Worm (Caenorhabditis elegans) whole organism, L2 larva: Measurements from ENCODE around the gene C10G8.8.

ENCODE experiments used
- C34F6.9 ChIP-seq: fragments of 150-350 bp; optimal IDR thresholded peaks from 2 replicates; lab custom pipeline; 2014; ENCODE audit warnings: missing biosample characterization, missing genetic modification characterization
- F13H6.1 ChIP-seq: sonication (generic microtip); optimal IDR thresholded peaks from 2 replicates; lab custom pipeline; 2016; ENCODE audit warnings: missing genetic modification characterization, missing compliant biosample characterization
- R02D3.7 ChIP-seq: fragments of 150-350 bp; optimal IDR thresholded peaks from 2 replicates; lab custom pipeline; 2014; ENCODE audit warnings: missing biosample characterization, missing genetic modification characterization
- ZK546.5 ChIP-seq: sonication (generic microtip); optimal IDR thresholded peaks from 2 replicates; lab custom pipeline; 2017; ENCODE audit warnings: missing biosample characterization, missing genetic modification characterization
- alr-1 ChIP-seq: fragments of 150-350 bp; optimal IDR thresholded peaks from 2 replicates; lab custom pipeline; 2014; ENCODE audit warnings: missing biosample characterization, missing genetic modification characterization
- aly-2 ChIP-seq: fragments of 150-350 bp; optimal IDR thresholded peaks from 2 replicates; lab custom pipeline; 2014; ENCODE audit warnings: missing biosample characterization, missing genetic modification characterization
- ama-1 ChIP-seq: fragments of 150-350 bp; optimal IDR thresholded peaks from 2 replicates; lab custom pipeline; 2018; ENCODE audit warnings: inconsistent platforms
- ceh-82 ChIP-seq: fragments of 150-350 bp; optimal IDR thresholded peaks from 2 replicates; lab custom pipeline; 2014; ENCODE audit warnings: missing biosample characterization, missing genetic modification characterization
- crh-2 ChIP-seq: sonication (generic microtip); optimal IDR thresholded peaks from 2 replicates; lab custom pipeline; 2017; ENCODE audit warnings: missing biosample characterization, missing genetic modification characterization
- dmd-4 ChIP-seq: sonication (generic microtip); optimal IDR thresholded peaks from 2 replicates; lab custom pipeline; 2017; ENCODE audit warnings: missing biosample characterization, missing genetic modification characterization
- egl-27 ChIP-seq: sonication (generic microtip); optimal IDR thresholded peaks from 3 replicates; lab custom pipeline; 2017; ENCODE audit warnings: missing biosample characterization, missing genetic modification reagents, missing genetic modification characterization
- elt-1 ChIP-seq: fragments of 150-350 bp; optimal IDR thresholded peaks from 2 replicates; lab custom pipeline; 2014; ENCODE audit warnings: missing biosample characterization, missing genetic modification characterization
- fos-1 ChIP-seq: fragments of 150-350 bp; optimal IDR thresholded peaks from 2 replicates; lab custom pipeline; 2014; ENCODE audit warnings: missing biosample characterization, missing genetic modification characterization
- gmeb-1 ChIP-seq: fragments of 150-350 bp; optimal IDR thresholded peaks from 2 replicates; lab custom pipeline; 2014; ENCODE audit warnings: missing biosample characterization, missing genetic modification characterization
- lin-39 ChIP-seq: fragments of 150-350 bp; optimal IDR thresholded peaks from 2 replicates; lab custom pipeline; 2014; ENCODE audit warnings: missing biosample characterization, missing genetic modification reagents, missing genetic modification characterization
- lsy-2 ChIP-seq, 2 experiments: fragments of 150-350 bp in 1 of 2; sonication (generic microtip) in 1 of 2; optimal IDR thresholded peaks; 2 replicates each; lab custom pipeline; 2014 to 2017; ENCODE audit warnings: missing biosample characterization in 2 of 2, missing genetic modification characterization in 2 of 2
- mab-5 ChIP-seq: fragments of 150-350 bp; optimal IDR thresholded peaks from 2 replicates; lab custom pipeline; 2014; ENCODE audit warnings: missing biosample characterization, missing genetic modification characterization
- mdl-1 ChIP-seq, 2 experiments: fragments of 150-350 bp in 1 of 2; sonication (generic microtip) in 1 of 2; optimal IDR thresholded peaks; 2 replicates each; lab custom pipeline; 2017; ENCODE audit warnings: missing biosample characterization in 2 of 2, missing genetic modification characterization in 2 of 2
- nhr-10 ChIP-seq: sonication (generic microtip); optimal IDR thresholded peaks from 2 replicates; lab custom pipeline; 2017; ENCODE audit warnings: missing biosample characterization, missing genetic modification characterization
- nhr-129 ChIP-seq: fragments of 150-350 bp; optimal IDR thresholded peaks from 2 replicates; lab custom pipeline; 2014; ENCODE audit warnings: missing biosample characterization, missing genetic modification characterization
- nhr-21 ChIP-seq: fragments of 150-350 bp; optimal IDR thresholded peaks from 2 replicates; lab custom pipeline; 2014; ENCODE audit warnings: missing biosample characterization, missing genetic modification characterization
- nhr-23 ChIP-seq: fragments of 150-350 bp; optimal IDR thresholded peaks from 2 replicates; lab custom pipeline; 2014; ENCODE audit warnings: missing biosample characterization, missing genetic modification reagents, missing genetic modification characterization
- nhr-25 ChIP-seq: fragments of 150-350 bp; sonication (generic microtip); optimal IDR thresholded peaks from 3 replicates; lab custom pipeline; 2014; ENCODE audit warnings: missing biosample characterization, missing genetic modification characterization
- nhr-77 ChIP-seq: fragments of 150-350 bp; optimal IDR thresholded peaks from 2 replicates; lab custom pipeline; 2014; ENCODE audit warnings: missing biosample characterization, missing genetic modification characterization
- peb-1 ChIP-seq: fragments of 150-350 bp; optimal IDR thresholded peaks from 2 replicates; lab custom pipeline; 2014; ENCODE audit warnings: missing biosample characterization, missing genetic modification characterization
- sem-4 ChIP-seq: fragments of 150-350 bp; optimal IDR thresholded peaks from 2 replicates; lab custom pipeline; 2014; ENCODE audit warnings: missing biosample characterization, missing genetic modification reagents, missing genetic modification characterization
- skn-1 ChIP-seq: sonication (generic microtip); optimal IDR thresholded peaks from 2 replicates; lab custom pipeline; 2017; ENCODE audit warnings: missing biosample characterization, missing genetic modification characterization
- sma-3 ChIP-seq: sonication (generic microtip); optimal IDR thresholded peaks from 2 replicates; lab custom pipeline; 2016; ENCODE audit warnings: missing genetic modification reagents, missing genetic modification characterization, missing compliant biosample characterization
- sma-9 ChIP-seq, 2 experiments: fragments of 150-350 bp in 1 of 2; sonication (generic microtip) in 1 of 2; optimal IDR thresholded peaks; 2 replicates each; lab custom pipeline; 2014 to 2016; ENCODE audit warnings: missing genetic modification characterization in 2 of 2, mild to moderate bottlenecking in 1 of 2, missing biosample characterization in 1 of 2, missing compliant biosample characterization in 1 of 2, missing genetic modification reagents in 1 of 2, moderate library complexity in 1 of 2
- snpc-4 ChIP-seq: fragments of 150-350 bp; optimal IDR thresholded peaks from 2 replicates; lab custom pipeline; 2014; ENCODE audit warnings: missing biosample characterization, missing genetic modification characterization
- unc-39 ChIP-seq: fragments of 150-350 bp; optimal IDR thresholded peaks from 2 replicates; lab custom pipeline; 2014; ENCODE audit warnings: missing biosample characterization, missing genetic modification characterization
- unc-55 ChIP-seq: fragments of 150-350 bp; sonication (generic microtip); optimal IDR thresholded peaks from 3 replicates; lab custom pipeline; 2014; ENCODE audit warnings: missing biosample characterization, missing genetic modification reagents, missing genetic modification characterization
- unc-62 ChIP-seq: fragments of 150-350 bp; optimal IDR thresholded peaks from 2 replicates; lab custom pipeline; 2014; ENCODE audit warnings: missing biosample characterization, missing genetic modification reagents, missing genetic modification characterization
- zag-1 ChIP-seq: fragments of 150-350 bp; optimal IDR thresholded peaks from 2 replicates; lab custom pipeline; 2014; ENCODE audit warnings: missing biosample characterization, missing genetic modification characterization
- ztf-1 ChIP-seq: fragments of 200-800 bp; sonication (Bioruptor generic); conservative IDR thresholded peaks from 2 replicates; pipeline ENCODE4 v1.3.6; 2022; ENCODE audit warnings: missing genetic modification characterization, missing compliant biosample characterization
- ztf-11 ChIP-seq: sonication (generic microtip); optimal IDR thresholded peaks from 2 replicates; lab custom pipeline; 2017; ENCODE audit warnings: missing biosample characterization, missing genetic modification characterization
- ztf-4 ChIP-seq: fragments of 150-350 bp; optimal IDR thresholded peaks from 2 replicates; lab custom pipeline; 2014; ENCODE audit warnings: missing biosample characterization, missing genetic modification characterization

C10G8.8 gene

ce11 chrV:5330967-5331366, 2.8 kb upstream of the C10G8.8 start, which contains the start of gene srg-26:
srg-26 (plus strand) TSS chrV:5331267.
- TF ChIP-seq elt-1: no peak
- TF ChIP-seq ztf-4: no peak
- TF ChIP-seq nhr-129 (tag; lab: Kevin White, UChicago): no peak
- no peak for TF ChIP-seq ztf-11 (tag; lab: Kevin White, UChicago)
- no peak for TF ChIP-seq peb-1 (tag; lab: Kevin White, UChicago)
- no peak for TF ChIP-seq ceh-82 (tag; lab: Kevin White, UChicago)
- TF ChIP-seq zag-1: no peak
- no peak for TF ChIP-seq crh-2 (tag; lab: Kevin White, UChicago)
- no peak for TF ChIP-seq nhr-23 (tag; lab: Kevin White, UChicago)
- no peak for TF ChIP-seq alr-1
- TF ChIP-seq snpc-4 (tag; lab: Kevin White, UChicago): no peak
- TF ChIP-seq sma-9 (GFP tag; optimal IDR thresholded peaks at IDR 0.05; lab: Kevin White, UChicago): no peak
- no peak for TF ChIP-seq sma-9 (tag; optimal IDR thresholded peaks at IDR 0.05; lab: Kevin White, UChicago)
- TF ChIP-seq ztf-1: no peak
- TF ChIP-seq skn-1: no peak
- no peak for TF ChIP-seq unc-39 (tag; lab: Kevin White, UChicago)

- TF ChIP-seq skn-1 (no peak), F13H6.1 (tag; lab: Kevin White, UChicago) (peak; percentile 72), sma-3 (GFP tag; lab: Kevin White, UChicago) (peak; percentile 54), fos-1 (tag; lab: Kevin White, UChicago) (peak; percentile 40), C34F6.9 (tag; lab: Kevin White, UChicago) (peak; percentile 42), nhr-21 (tag; lab: Kevin White, UChicago) (peak; percentile 27), sem-4 (tag; lab: Kevin White, UChicago) (no peak), peb-1 (tag; lab: Kevin White, UChicago) (no peak), nhr-129 (tag; lab: Kevin White, UChicago) (peak; percentile 17), lsy-2 (tag; optimal IDR thresholded peaks at IDR 0.05; lab: Kevin White, UChicago) (no peak), gmeb-1 (tag; lab: Kevin White, UChicago) (peak; percentile 19), ZK546.5 (no peak), snpc-4 (tag; lab: Kevin White, UChicago) (peak; percentile 9), egl-27 (tag; lab: Kevin White, UChicago) (no peak), lin-39 (tag; lab: Kevin White, UChicago) (no peak)
Observed at ce11 chrV:5329677-5330266, 1.6 kb upstream of the C10G8.8 start.

ce11 chrV:5324566-5324965, 3.6 kb downstream of the C10G8.8 start, which contains the start of gene ceh-33:
ceh-33 (minus strand) TSS chrV:5324666.
- TF ChIP-seq mab-5 (tag; lab: Kevin White, UChicago): no peak
- TF ChIP-seq, all 48 proteins: peak for 0

ce11 chrV:5322815-5323214, 5.4 kb downstream of the C10G8.8 start:
- no peak for TF ChIP-seq alr-1
- TF ChIP-seq F13H6.1 (tag; lab: Kevin White, UChicago): peak; percentile 35
- peak in 1 of 2 experiments; percentile 18 for TF ChIP-seq lsy-2 (tag; optimal IDR thresholded peaks at IDR 0.05; lab: Kevin White, UChicago)

- TF ChIP-seq nhr-23 (tag; lab: Kevin White, UChicago) (no peak), sma-3 (GFP tag; lab: Kevin White, UChicago) (no peak), dmd-4 (tag; lab: Kevin White, UChicago) (no peak), gmeb-1 (tag; lab: Kevin White, UChicago) (no peak), ztf-4 (no peak), ama-1 (lab: Kevin White, UChicago) (no peak), lsy-2 (tag; optimal IDR thresholded peaks at IDR 0.05; lab: Kevin White, UChicago) (no peak), unc-62 (GFP tag; lab: Kevin White, UChicago) (no peak), skn-1 (no peak), fos-1 (tag; lab: Kevin White, UChicago) (no peak), nhr-25 (tag; lab: Kevin White, UChicago) (no peak)
- TF ChIP-seq, all 48 proteins: peak for 0
Observed at ce11 chrV:5319477-5319876, 8.7 kb downstream of the C10G8.8 start, which contains the start of gene ceh-34. ceh-34 (minus strand) TSS chrV:5319577.

- no peak for TF ChIP-seq nhr-25 (tag; lab: Kevin White, UChicago)
- no peak for TF ChIP-seq R02D3.7 (tag; lab: Kevin White, UChicago)
- TF ChIP-seq mdl-1 (tag; optimal IDR thresholded peaks at IDR 0.05; lab: Kevin White, UChicago): no peak
- no peak for TF ChIP-seq fos-1 (tag; lab: Kevin White, UChicago)
- no peak for TF ChIP-seq sma-9 (GFP tag; optimal IDR thresholded peaks at IDR 0.05; lab: Kevin White, UChicago)
- TF ChIP-seq sma-9 (tag; optimal IDR thresholded peaks at IDR 0.05; lab: Kevin White, UChicago): no peak
- no peak for TF ChIP-seq nhr-77
- no peak for TF ChIP-seq unc-55
- TF ChIP-seq crh-2 (tag; lab: Kevin White, UChicago): no peak
- no peak for TF ChIP-seq aly-2 (tag; lab: Kevin White, UChicago)
- no peak for TF ChIP-seq nhr-10
- TF ChIP-seq peb-1 (tag; lab: Kevin White, UChicago): no peak
Observed at ce11 chrV:5318349-5318748, 9.9 kb downstream of the C10G8.8 start.
